Worm (Caenorhabditis elegans) whole organism, young adult: Measurements from ENCODE around the gene Y38H6C.4.

ENCODE experiments used
- B0019.2 ChIP-seq: fragments of 200-800 bp; sonication (Bioruptor generic); conservative IDR thresholded peaks from 2 replicates; pipeline ENCODE4 v1.3.6; 2022; ENCODE audit warnings: missing genetic modification reagents, missing genetic modification characterization, missing compliant biosample characterization
- B0261.1 ChIP-seq: sonication (generic microtip); optimal IDR thresholded peaks from 2 replicates; lab custom pipeline; 2016; ENCODE audit warnings: mild to moderate bottlenecking, missing genetic modification characterization, moderate library complexity, missing compliant biosample characterization
- F49E8.2 ChIP-seq: sonication (generic microtip); optimal IDR thresholded peaks from 3 replicates; lab custom pipeline; 2017; ENCODE audit warnings: missing genetic modification characterization, mild to moderate bottlenecking, missing compliant biosample characterization, antibody characterized with exemption, moderate library complexity; ENCODE audit not compliant: insufficient read depth
- F55B11.4 ChIP-seq: sonication (generic microtip); optimal IDR thresholded peaks from 2 replicates; lab custom pipeline; 2016; ENCODE audit warnings: missing compliant biosample characterization, missing genetic modification characterization, borderline replicate concordance; ENCODE audit not compliant: insufficient read depth
- F57C9.4 ChIP-seq: sonication (generic microtip); optimal IDR thresholded peaks from 2 replicates; lab custom pipeline; 2017; ENCODE audit warnings: mild to moderate bottlenecking, missing genetic modification characterization, missing compliant biosample characterization
- Y56A3A.18 ChIP-seq: fragments of 200-800 bp; sonication (Bioruptor generic); IDR thresholded peaks from 2 replicates; pipeline ENCODE4 v1.3.6; 2022; ENCODE audit warnings: missing genetic modification reagents, missing genetic modification characterization, missing compliant biosample characterization
- Y67H2A.10 ChIP-seq: fragments of 200-800 bp; sonication (Bioruptor generic); conservative IDR thresholded peaks from 2 replicates; pipeline ENCODE4 v1.3.6; 2022; ENCODE audit warnings: missing genetic modification reagents, missing genetic modification characterization, missing compliant biosample characterization
- Y79H2A.3 ChIP-seq: fragments of 200-800 bp; sonication (Bioruptor generic); conservative IDR thresholded peaks from 2 replicates; pipeline ENCODE4 v1.3.6; 2022; ENCODE audit warnings: missing genetic modification reagents, missing genetic modification characterization, missing compliant biosample characterization
- ZK185.1 ChIP-seq: sonication (generic microtip); optimal IDR thresholded peaks from 2 replicates; lab custom pipeline; 2016; ENCODE audit warnings: mild to moderate bottlenecking, missing genetic modification characterization, missing compliant biosample characterization; ENCODE audit not compliant: poor library complexity, severe bottlenecking
- atf-7 ChIP-seq: sonication (generic microtip); optimal IDR thresholded peaks from 2 replicates; lab custom pipeline; 2017; ENCODE audit warnings: mild to moderate bottlenecking, missing genetic modification characterization, missing compliant biosample characterization
- attf-3 ChIP-seq: fragments of 200-800 bp; sonication (Bioruptor generic); conservative IDR thresholded peaks from 2 replicates; pipeline ENCODE4 v1.3.6; 2022; ENCODE audit warnings: missing genetic modification reagents, missing genetic modification characterization, missing compliant biosample characterization
- attf-6 ChIP-seq: fragments of 200-800 bp; sonication (Bioruptor generic); IDR thresholded peaks from 2 replicates; pipeline ENCODE4 v1.3.6; 2022; ENCODE audit warnings: missing genetic modification reagents, missing genetic modification characterization, missing compliant biosample characterization
- bed-1 ChIP-seq: fragments of 200-800 bp; sonication (Bioruptor generic); IDR thresholded peaks from 2 replicates; pipeline ENCODE4 v1.3.6; 2022; ENCODE audit warnings: missing genetic modification reagents, missing genetic modification characterization, missing compliant biosample characterization
- ceh-27 ChIP-seq: fragments of 200-800 bp; sonication (Bioruptor generic); optimal IDR thresholded peaks from 2 replicates; lab custom pipeline; 2018; ENCODE audit warnings: mild to moderate bottlenecking, missing genetic modification characterization, moderate library complexity, missing compliant biosample characterization
- chd-7 ChIP-seq: sonication (generic microtip); optimal IDR thresholded peaks from 2 replicates; lab custom pipeline; 2016; ENCODE audit warnings: mild to moderate bottlenecking, missing genetic modification characterization, moderate library complexity, missing compliant biosample characterization
- die-1 ChIP-seq: sonication (generic microtip); optimal IDR thresholded peaks from 2 replicates; lab custom pipeline; 2016; ENCODE audit warnings: missing genotype, mild to moderate bottlenecking, missing genetic modification characterization, missing compliant biosample characterization
- ekl-4 ChIP-seq: fragments of 200-800 bp; sonication (Bioruptor generic); IDR thresholded peaks from 2 replicates; pipeline ENCODE4 v1.3.6; 2022; ENCODE audit warnings: missing genetic modification reagents, missing genetic modification characterization, missing compliant biosample characterization
- gei-17 ChIP-seq: fragments of 200-800 bp; sonication (Bioruptor generic); optimal IDR thresholded peaks from 2 replicates; lab custom pipeline; 2018; ENCODE audit warnings: mild to moderate bottlenecking, missing genetic modification characterization, missing compliant biosample characterization
- hlh-12 ChIP-seq: sonication (generic microtip); optimal IDR thresholded peaks from 2 replicates; lab custom pipeline; 2016; ENCODE audit warnings: missing genetic modification characterization, missing compliant biosample characterization
- hsf-1 ChIP-seq: fragments of 200-800 bp; sonication (Bioruptor generic); IDR thresholded peaks from 2 replicates; pipeline ENCODE4 v1.3.6; 2022; ENCODE audit warnings: missing genetic modification reagents, missing genetic modification characterization, missing compliant biosample characterization
- let-526 ChIP-seq: fragments of 200-800 bp; sonication (Bioruptor generic); IDR thresholded peaks from 2 replicates; pipeline ENCODE4 v1.3.6; 2022; ENCODE audit warnings: missing genetic modification reagents, missing genetic modification characterization, missing compliant biosample characterization
- lin-35 ChIP-seq, 3 experiments: fragments of 150-350 bp in 2 of 3; sonication (generic microtip) in 1 of 3; optimal IDR thresholded peaks; 2 replicates each; lab custom pipeline; 2014 to 2018; ENCODE audit warnings: missing biosample characterization in 3 of 3, missing genetic modification characterization in 3 of 3, missing genetic modification reagents in 3 of 3
- lin-40 ChIP-seq: sonication (generic microtip); optimal IDR thresholded peaks from 2 replicates; lab custom pipeline; 2016; ENCODE audit warnings: missing genetic modification characterization, mild to moderate bottlenecking, missing compliant biosample characterization, missing genotype, missing genetic modification reagents
- lsy-27 ChIP-seq: sonication (generic microtip); optimal IDR thresholded peaks from 2 replicates; lab custom pipeline; 2017; ENCODE audit warnings: missing genetic modification characterization, mild to moderate bottlenecking, missing compliant biosample characterization, antibody characterized with exemption, missing genotype, borderline replicate concordance; ENCODE audit not compliant: insufficient read depth
- madf-3 ChIP-seq: fragments of 200-800 bp; sonication (Bioruptor generic); IDR thresholded peaks from 2 replicates; pipeline ENCODE4 v1.3.6; 2022; ENCODE audit warnings: missing genetic modification reagents, missing genetic modification characterization, missing compliant biosample characterization
- mes-4 ChIP-seq: sonication (generic microtip); optimal IDR thresholded peaks from 2 replicates; lab custom pipeline; 2016; ENCODE audit warnings: missing genotype, missing genetic modification characterization, missing compliant biosample characterization
- nfyb-1 ChIP-seq: fragments of 200-800 bp; sonication (Bioruptor generic); IDR thresholded peaks from 2 replicates; pipeline ENCODE4 v1.3.6; 2022; ENCODE audit warnings: missing genetic modification reagents, missing genetic modification characterization, missing compliant biosample characterization
- nhr-80 ChIP-seq: sonication (generic microtip); optimal IDR thresholded peaks from 2 replicates; lab custom pipeline; 2016; ENCODE audit warnings: missing genetic modification characterization, missing compliant biosample characterization
- repo-1 ChIP-seq: sonication (generic microtip); optimal IDR thresholded peaks from 2 replicates; lab custom pipeline; 2017; ENCODE audit warnings: mild to moderate bottlenecking, missing genetic modification characterization, missing compliant biosample characterization
- snpc-4 ChIP-seq, 5 experiments: fragments of 150-350 bp in 1 of 5; sonication (generic microtip) in 4 of 5; optimal IDR thresholded peaks; 2 replicates each; lab custom pipeline; 2014 to 2018; ENCODE audit warnings: missing genetic modification characterization in 5 of 5, missing biosample characterization in 3 of 5, antibody characterized with exemption in 2 of 5, mild to moderate bottlenecking in 2 of 5, missing compliant biosample characterization in 2 of 5, missing genotype in 2 of 5, moderate library complexity in 2 of 5, missing genetic modification reagents in 1 of 5
- tbp1 ChIP-seq: fragments of 200-800 bp; sonication (Bioruptor generic); optimal IDR thresholded peaks from 2 replicates; lab custom pipeline; 2018; ENCODE audit warnings: mild to moderate bottlenecking, missing genetic modification characterization, missing compliant biosample characterization
- tlf-1 ChIP-seq: fragments of 200-800 bp; sonication (Bioruptor generic); optimal IDR thresholded peaks from 2 replicates; lab custom pipeline; 2018; ENCODE audit warnings: mild to moderate bottlenecking, missing genetic modification characterization, missing compliant biosample characterization
- zim-3 ChIP-seq: sonication (generic microtip); optimal IDR thresholded peaks from 2 replicates; lab custom pipeline; 2017; ENCODE audit warnings: mild to moderate bottlenecking, missing genetic modification characterization, moderate library complexity, missing compliant biosample characterization
- ztf-22 ChIP-seq: fragments of 200-800 bp; sonication (Bioruptor generic); optimal IDR thresholded peaks from 2 replicates; lab custom pipeline; 2018; ENCODE audit warnings: mild to moderate bottlenecking, missing genetic modification characterization, moderate library complexity, missing compliant biosample characterization
- ztf-26 ChIP-seq: sonication (generic microtip); optimal IDR thresholded peaks from 2 replicates; lab custom pipeline; 2017; ENCODE audit warnings: missing genetic modification characterization, missing compliant biosample characterization
- ztf-28 ChIP-seq: fragments of 200-800 bp; sonication (Bioruptor generic); IDR thresholded peaks from 2 replicates; pipeline ENCODE4 v1.3.6; 2022; ENCODE audit warnings: missing genetic modification reagents, missing genetic modification characterization, missing compliant biosample characterization
- ztf-3 ChIP-seq: fragments of 200-800 bp; sonication (Bioruptor generic); optimal IDR thresholded peaks from 2 replicates; lab custom pipeline; 2018; ENCODE audit warnings: mild to moderate bottlenecking, missing genetic modification characterization, missing compliant biosample characterization
- ztf-6 ChIP-seq: fragments of 200-800 bp; sonication (Bioruptor generic); IDR thresholded peaks from 2 replicates; pipeline ENCODE4 v1.3.6; 2022; ENCODE audit warnings: missing genetic modification reagents, missing genetic modification characterization, missing compliant biosample characterization

Y38H6C.4 gene

DNA sequence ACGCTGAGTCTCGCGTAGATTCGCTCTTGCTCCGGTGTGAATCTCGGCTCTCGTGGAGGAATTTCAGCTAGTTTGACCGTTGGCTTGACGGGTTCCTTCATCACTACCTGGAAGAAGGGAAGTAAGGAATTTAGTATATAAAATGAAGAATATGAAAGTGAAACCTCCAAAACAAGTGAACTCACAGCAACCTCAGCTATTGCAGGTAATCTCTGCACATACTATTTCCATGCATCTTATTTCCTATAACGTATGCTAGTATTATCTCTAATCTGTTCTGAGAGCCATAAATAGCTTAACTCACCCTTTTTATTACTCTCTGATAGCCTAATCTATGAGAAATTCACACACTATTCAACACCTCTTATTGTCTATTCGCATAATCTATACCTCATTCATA, at the start of gene Y38H6C.4:
Gene Y38H6C.4, minus strand, starts transcription at position 101 of the 400 bp plus-strand sequence.
- TF ChIP-seq Y67H2A.10 (no peak), tbp1 (GFP tag; lab: Kevin White, UChicago) (no peak), Y79H2A.3 (GFP tag; lab: Robert Waterston, UW) (no peak), attf-6 (GFP tag; lab: Robert Waterston, UW) (no peak), zim-3 (tag; lab: Kevin White, UChicago) (no peak), ztf-22 (GFP tag; lab: Kevin White, UChicago) (no peak), atf-7 (no peak), ztf-28 (no peak), hlh-12 (tag; lab: Kevin White, UChicago) (no peak)
- TF ChIP-seq, all 124 proteins: peak for 0

- no peak for TF ChIP-seq nhr-80 (tag; lab: Kevin White, UChicago)
- no peak for TF ChIP-seq chd-7
- TF ChIP-seq ztf-3 (GFP tag; lab: Kevin White, UChicago): no peak
- no peak for TF ChIP-seq gei-17 (GFP tag; lab: Kevin White, UChicago)
- TF ChIP-seq F55B11.4: no peak
- no peak for TF ChIP-seq ceh-27
- TF ChIP-seq B0261.1: no peak
- TF ChIP-seq mes-4 (tag; lab: Kevin White, UChicago): no peak
- no peak for TF ChIP-seq ZK185.1 (tag; lab: Kevin White, UChicago)
- no peak for TF ChIP-seq nfyb-1 (GFP tag; lab: Robert Waterston, UW)
Observed at ce11 chrV:20552971-20553370, 48.1 kb upstream of the Y38H6C.4 start, which contains the start of gene vmo-1. Gene vmo-1, minus strand, starts transcription at chrV:20553071.

- TF ChIP-seq lin-35 (GFP tag; optimal IDR thresholded peaks at IDR 0.05; lab: Kevin White, UChicago): no peak
- no peak for TF ChIP-seq ztf-26
- TF ChIP-seq, all 124 proteins: peak for 0
Observed at ce11 chrV:20551096-20551495, 46.2 kb upstream of the Y38H6C.4 start, which contains the start of gene Y38H6C.20. Gene Y38H6C.20, minus strand, starts transcription at chrV:20551196.

- TF ChIP-seq attf-6 (GFP tag; lab: Robert Waterston, UW): no peak
- TF ChIP-seq nfyb-1 (GFP tag; lab: Robert Waterston, UW): no peak
- TF ChIP-seq ztf-6 (GFP tag; lab: Robert Waterston, UW): no peak
- TF ChIP-seq F57C9.4: no peak
- no peak for TF ChIP-seq B0019.2 (GFP tag; lab: Robert Waterston, UW)
- TF ChIP-seq bed-1: no peak
- TF ChIP-seq hsf-1 (GFP tag; lab: Robert Waterston, UW): no peak
- TF ChIP-seq madf-3 (GFP tag; lab: Robert Waterston, UW): no peak
- TF ChIP-seq atf-7: no peak
- TF ChIP-seq die-1 (tag; lab: Kevin White, UChicago): no peak
Observed at ce11 chrV:20547048-20547447, 42.2 kb upstream of the Y38H6C.4 start, which contains the start of gene Y38H6C.18. Gene Y38H6C.18, minus strand, starts transcription at chrV:20547148.

- no peak for TF ChIP-seq Y56A3A.18 (GFP tag; lab: Robert Waterston, UW)
- no peak for TF ChIP-seq ekl-4 (GFP tag; lab: Robert Waterston, UW)
- no peak for TF ChIP-seq let-526 (GFP tag; lab: Robert Waterston, UW)
- no peak for TF ChIP-seq F49E8.2 (tag; lab: Kevin White, UChicago)
- TF ChIP-seq attf-3 (GFP tag; lab: Robert Waterston, UW): no peak
- no peak for TF ChIP-seq tlf-1 (GFP tag; lab: Kevin White, UChicago)
- TF ChIP-seq lin-40 (tag; lab: Kevin White, UChicago): no peak
- TF ChIP-seq lsy-27 (tag; lab: Kevin White, UChicago): no peak
- no peak for TF ChIP-seq repo-1 (tag; lab: Kevin White, UChicago)
- no peak for TF ChIP-seq snpc-4 (GFP tag; optimal IDR thresholded peaks at IDR 0.05; lab: Kevin White, UChicago)
- no peak for TF ChIP-seq snpc-4 (tag; optimal IDR thresholded peaks at IDR 0.05; lab: Kevin White, UChicago)
Observed at ce11 chrV:20545742-20546141, 40.8 kb upstream of the Y38H6C.4 start.
